Fruit fly (Drosophila melanogaster): ENCODE results near the gene CheB98a.

Gene CheB98a

dm6 chr3R:28851966-28852377 lies 45.5 kb downstream of the CheB98a start (continued):
- peak; percentile 10 for TF ChIP-seq fd59A (GFP tag; optimal IDR thresholded peaks at IDR 0.05)
- no peak for TF ChIP-seq fkh (GFP tag; optimal IDR thresholded peaks at IDR 0.05)
- no peak for TF ChIP-seq CG9139 (GFP tag; optimal IDR thresholded peaks at IDR 0.05)
- TF ChIP-seq dsx (GFP tag; optimal IDR thresholded peaks at IDR 0.05; ENCODE audit: poor library complexity, severe bottlenecking) = no peak
- TF ChIP-seq CG6808 (GFP tag; optimal IDR thresholded peaks at IDR 0.05) = peak; percentile 40
- peak; percentile 37 for TF ChIP-seq CG16779 (tag; optimal IDR thresholded peaks at IDR 0.05)
- TF ChIP-seq CG3032 (tag; optimal IDR thresholded peaks at IDR 0.05) = peak; percentile 31
- TF ChIP-seq CG32006 (GFP tag; optimal IDR thresholded peaks at IDR 0.05) = peak; percentile 88
- TF ChIP-seq CG6792 (GFP tag; optimal IDR thresholded peaks at IDR 0.05) = peak; percentile 25
- TF ChIP-seq CG15336 (GFP tag; IDR thresholded peaks at IDR 0.05) = no peak
- TF ChIP-seq Eip93F (GFP tag; optimal IDR thresholded peaks at IDR 0.05) = no peak
- TF ChIP-seq spab (GFP tag; optimal IDR thresholded peaks at IDR 0.05) = peak; percentile 61
- TF ChIP-seq CG8119 (GFP tag; IDR thresholded peaks at IDR 0.05) = peak; percentile 38; the same call in 1 of the 3 replicates
- peak; percentile 33 for TF ChIP-seq CG8632 (GFP tag; optimal IDR thresholded peaks at IDR 0.05)
- no peak for TF ChIP-seq Hr38 (GFP tag; optimal IDR thresholded peaks at IDR 0.05)
- TF ChIP-seq Sox102F (GFP tag; optimal IDR thresholded peaks at IDR 0.05) = no peak
- no peak for TF ChIP-seq vri (GFP tag; optimal IDR thresholded peaks at IDR 0.05)
- TF ChIP-seq topi (GFP tag; optimal IDR thresholded peaks at IDR 0.05) = peak; percentile 45
- peak; percentile 62; the same call in 1 of the 3 replicates for TF ChIP-seq CG6163 (GFP tag; IDR thresholded peaks at IDR 0.05)
- TF ChIP-seq CG11902 (GFP tag; optimal IDR thresholded peaks at IDR 0.05) = no peak
- peak; percentile 53 for TF ChIP-seq dac (GFP tag; optimal IDR thresholded peaks at IDR 0.05)
- TF ChIP-seq CG11294 (GFP tag; IDR thresholded peaks at IDR 0.05) = no peak
- no peak for TF ChIP-seq CG6854 (GFP tag; optimal IDR thresholded peaks at IDR 0.05)
- peak; percentile 14 for TF ChIP-seq Sox15 (GFP tag; optimal IDR thresholded peaks at IDR 0.05)
- TF ChIP-seq ss (GFP tag; optimal IDR thresholded peaks at IDR 0.05) = peak; percentile 18 to 36
- TF ChIP-seq OdsH (GFP tag; optimal IDR thresholded peaks at IDR 0.05) = peak; percentile 63
- TF ChIP-seq Smox (GFP tag; optimal IDR thresholded peaks at IDR 0.05) = peak; percentile 1
- TF ChIP-seq CG10669 (GFP tag; optimal IDR thresholded peaks at IDR 0.05) = peak; percentile 44

dm6 chr3R:28856140-28856539 lies 49.6 kb downstream of the CheB98a start:
- TF ChIP-seq fkh (GFP tag; optimal IDR thresholded peaks at IDR 0.05) (peak; percentile 60), Met (GFP tag; optimal IDR thresholded peaks at IDR 0.05) (no peak)

dm6 chr3R:28856829-28857228 lies 50.3 kb downstream of the CheB98a start:
- TF ChIP-seq CG6808 (GFP tag; optimal IDR thresholded peaks at IDR 0.05) (no peak), CG8319 (GFP tag; optimal IDR thresholded peaks at IDR 0.05) (no peak), CG34406 (GFP tag; optimal IDR thresholded peaks at IDR 0.05) (no peak), CG9139 (GFP tag; optimal IDR thresholded peaks at IDR 0.05) (no peak), Sox15 (GFP tag; optimal IDR thresholded peaks at IDR 0.05) (no peak), acj6 (GFP tag; optimal IDR thresholded peaks at IDR 0.05) (no peak), CG6276 (GFP tag; optimal IDR thresholded peaks at IDR 0.05) (no peak), fd85E (GFP tag; optimal IDR thresholded peaks at IDR 0.05) (no peak), CG15336 (GFP tag; IDR thresholded peaks at IDR 0.05) (no peak), Sox14 (GFP tag; optimal IDR thresholded peaks at IDR 0.05) (no peak), net (GFP tag; optimal IDR thresholded peaks at IDR 0.05) (no peak), Sox102F (GFP tag; optimal IDR thresholded peaks at IDR 0.05) (no peak), OdsH (GFP tag; optimal IDR thresholded peaks at IDR 0.05) (no peak)

Data from whole organism, prepupa.